Worm (Caenorhabditis elegans) whole organism, L1 larva: ENCODE data around the gene Y53F4B.39.

Source experiments
- C04F5.9 ChIP-seq: sonication (generic microtip); optimal IDR thresholded peaks from 2 replicates; lab custom pipeline; 2016; ENCODE audit warnings: missing genetic modification characterization, missing compliant biosample characterization
- C34B4.2 ChIP-seq: sonication (generic microtip); optimal IDR thresholded peaks from 2 replicates; lab custom pipeline; 2017; ENCODE audit warnings: mild to moderate bottlenecking, missing genetic modification characterization, missing compliant biosample characterization
- F16B12.6 ChIP-seq: fragments of 150-350 bp; optimal IDR thresholded peaks from 2 replicates; lab custom pipeline; 2014; ENCODE audit warnings: missing biosample characterization, missing genetic modification characterization
- Y116A8C.19 ChIP-seq: sonication (generic microtip); optimal IDR thresholded peaks from 2 replicates; lab custom pipeline; 2016; ENCODE audit warnings: missing compliant biosample characterization, missing genetic modification characterization, borderline replicate concordance
- aha-1 ChIP-seq: fragments of 150-350 bp; optimal IDR thresholded peaks from 2 replicates; lab custom pipeline; 2014; ENCODE audit warnings: missing biosample characterization, missing genetic modification characterization
- alr-1 ChIP-seq: fragments of 200-800 bp; sonication (Bioruptor generic); optimal IDR thresholded peaks from 2 replicates; lab custom pipeline; 2018; ENCODE audit warnings: borderline replicate concordance, mild to moderate bottlenecking, missing genetic modification characterization, missing compliant biosample characterization
- aly-2 ChIP-seq: fragments of 150-350 bp; optimal IDR thresholded peaks from 2 replicates; lab custom pipeline; 2014; ENCODE audit warnings: missing biosample characterization, missing genetic modification characterization
- blmp-1 ChIP-seq: fragments of 150-350 bp; optimal IDR thresholded peaks from 2 replicates; lab custom pipeline; 2014; ENCODE audit warnings: missing biosample characterization, missing genetic modification characterization
- ceh-82 ChIP-seq, 3 experiments: fragments of 150-350 bp in 1 of 3; sonication (generic microtip) in 2 of 3; optimal IDR thresholded peaks; 2 replicates each; lab custom pipeline; 2014 to 2017; ENCODE audit warnings: missing biosample characterization in 3 of 3, missing genetic modification characterization in 3 of 3
- ceh-88 ChIP-seq: fragments of 200-800 bp; sonication (Bioruptor generic); IDR thresholded peaks from 2 replicates; pipeline ENCODE4 v1.3.6; 2022; ENCODE audit warnings: missing genetic modification characterization, missing compliant biosample characterization
- ces-1 ChIP-seq: fragments of 150-350 bp; optimal IDR thresholded peaks from 2 replicates; lab custom pipeline; 2014; ENCODE audit warnings: missing biosample characterization, missing genetic modification reagents, missing genetic modification characterization
- efl-1 ChIP-seq, 4 experiments: fragments of 150-350 bp; optimal IDR thresholded peaks in 3 of 4; peaks in 1 of 4; 1 replicate in 1 of 4; 2 replicates in 3 of 4; lab custom pipeline; 2014; ENCODE audit warnings: missing biosample characterization in 2 of 4, missing genetic modification characterization in 2 of 4, missing genetic modification reagents in 2 of 4
- efl-3 ChIP-seq: fragments of 200-800 bp; sonication (Bioruptor generic); optimal IDR thresholded peaks from 2 replicates; lab custom pipeline; 2018; ENCODE audit warnings: mild to moderate bottlenecking, missing genetic modification characterization, missing compliant biosample characterization
- egl-13 ChIP-seq: sonication (generic microtip); optimal IDR thresholded peaks from 2 replicates; lab custom pipeline; 2016; ENCODE audit warnings: missing genotype, missing genetic modification reagents, missing genetic modification characterization, missing compliant biosample characterization
- fkh-4 ChIP-seq: sonication (generic microtip); optimal IDR thresholded peaks from 2 replicates; lab custom pipeline; 2016; ENCODE audit warnings: missing compliant biosample characterization, missing genetic modification characterization, borderline replicate concordance
- hlh-4 ChIP-seq: sonication (generic microtip); optimal IDR thresholded peaks from 2 replicates; lab custom pipeline; 2016; ENCODE audit warnings: mild to moderate bottlenecking, missing genetic modification characterization, missing compliant biosample characterization
- hpl-2 ChIP-seq: fragments of 150-350 bp; optimal IDR thresholded peaks from 2 replicates; lab custom pipeline; 2014; ENCODE audit warnings: missing biosample characterization, missing genetic modification reagents, missing genetic modification characterization
- irx-1 ChIP-seq: sonication (generic microtip); optimal IDR thresholded peaks from 2 replicates; lab custom pipeline; 2016; ENCODE audit warnings: missing genetic modification characterization, missing compliant biosample characterization
- isw-1 ChIP-seq: fragments of 200-800 bp; sonication (Bioruptor generic); IDR thresholded peaks from 2 replicates; pipeline ENCODE4 v1.3.6; 2022; ENCODE audit warnings: missing genetic modification characterization, missing compliant biosample characterization
- jun-1 ChIP-seq: fragments of 150-350 bp; optimal IDR thresholded peaks from 2 replicates; lab custom pipeline; 2014; ENCODE audit warnings: missing biosample characterization, missing genetic modification reagents, missing genetic modification characterization
- lin-13 ChIP-seq: fragments of 150-350 bp; optimal IDR thresholded peaks from 2 replicates; lab custom pipeline; 2014; ENCODE audit warnings: missing biosample characterization, missing genetic modification reagents, missing genetic modification characterization
- lin-15B ChIP-seq: fragments of 150-350 bp; sonication (generic microtip); optimal IDR thresholded peaks from 3 replicates; lab custom pipeline; 2014; ENCODE audit warnings: missing biosample characterization, missing genetic modification characterization
- lin-39 ChIP-seq: fragments of 150-350 bp; optimal IDR thresholded peaks from 2 replicates; lab custom pipeline; 2014; ENCODE audit warnings: missing biosample characterization, missing genetic modification reagents, missing genetic modification characterization
- lir-3 ChIP-seq: sonication (generic microtip); optimal IDR thresholded peaks from 2 replicates; lab custom pipeline; 2016; ENCODE audit warnings: mild to moderate bottlenecking, missing genetic modification characterization, moderate library complexity, missing compliant biosample characterization; ENCODE audit not compliant: poor library complexity
- mab-9 ChIP-seq: fragments of 200-800 bp; sonication (Bioruptor generic); IDR thresholded peaks from 2 replicates; pipeline ENCODE4 v1.3.6; 2022; ENCODE audit warnings: missing genetic modification reagents, missing genetic modification characterization, missing compliant biosample characterization
- mdl-1 ChIP-seq, 2 experiments: fragments of 150-350 bp; optimal IDR thresholded peaks; 2 replicates each; lab custom pipeline; 2014 to 2017; ENCODE audit warnings: missing biosample characterization in 2 of 2, missing genetic modification characterization in 2 of 2, inconsistent platforms in 1 of 2
- mef-2 ChIP-seq: fragments of 150-350 bp; optimal IDR thresholded peaks from 2 replicates; lab custom pipeline; 2014; ENCODE audit warnings: missing biosample characterization, missing genetic modification characterization
- nhr-11 ChIP-seq: fragments of 150-350 bp; optimal IDR thresholded peaks from 2 replicates; lab custom pipeline; 2014; ENCODE audit warnings: missing biosample characterization, missing genetic modification characterization
- nhr-47 ChIP-seq: sonication (generic microtip); optimal IDR thresholded peaks from 2 replicates; lab custom pipeline; 2016; ENCODE audit warnings: mild to moderate bottlenecking, missing genetic modification characterization, moderate library complexity, missing compliant biosample characterization
- nhr-71 ChIP-seq: sonication (generic microtip); optimal IDR thresholded peaks from 2 replicates; lab custom pipeline; 2016; ENCODE audit warnings: mild to moderate bottlenecking, missing genetic modification characterization, moderate library complexity, missing compliant biosample characterization
- nhr-85 ChIP-seq: sonication (generic microtip); peaks from one replicate; lab custom pipeline; 2016; ENCODE audit warnings: missing genetic modification characterization, inconsistent platforms, missing compliant biosample characterization
- pax-3 ChIP-seq: fragments of 200-800 bp; sonication (Bioruptor generic); optimal IDR thresholded peaks from 2 replicates; lab custom pipeline; 2018; ENCODE audit warnings: mild to moderate bottlenecking, missing genetic modification characterization, moderate library complexity, missing compliant biosample characterization
- rnt-1 ChIP-seq: sonication (generic microtip); optimal IDR thresholded peaks from 2 replicates; lab custom pipeline; 2016; ENCODE audit warnings: mild to moderate bottlenecking, missing genetic modification characterization, moderate library complexity, missing compliant biosample characterization
- skn-1 ChIP-seq: fragments of 150-350 bp; optimal IDR thresholded peaks from 2 replicates; lab custom pipeline; 2014; ENCODE audit warnings: missing biosample characterization, missing genetic modification characterization
- snpc-4 ChIP-seq: fragments of 150-350 bp; optimal IDR thresholded peaks from 2 replicates; lab custom pipeline; 2014; ENCODE audit warnings: missing biosample characterization, missing genetic modification characterization
- sptf-1 ChIP-seq: fragments of 150-350 bp; optimal IDR thresholded peaks from 2 replicates; lab custom pipeline; 2014; ENCODE audit warnings: missing biosample characterization, missing genetic modification characterization
- swsn-7 ChIP-seq: sonication (generic microtip); optimal IDR thresholded peaks from 2 replicates; lab custom pipeline; 2016; ENCODE audit warnings: missing genetic modification characterization, missing compliant biosample characterization
- tbx-2 ChIP-seq: sonication (generic microtip); optimal IDR thresholded peaks from 2 replicates; lab custom pipeline; 2016; ENCODE audit warnings: missing genetic modification characterization, missing compliant biosample characterization
- tlp-1 ChIP-seq: fragments of 150-350 bp; optimal IDR thresholded peaks from 2 replicates; lab custom pipeline; 2014; ENCODE audit warnings: missing biosample characterization, missing genetic modification characterization
- unc-130 ChIP-seq: fragments of 150-350 bp; optimal IDR thresholded peaks from 2 replicates; lab custom pipeline; 2017; ENCODE audit warnings: missing biosample characterization, missing genetic modification characterization, inconsistent platforms
- unc-86 ChIP-seq: sonication (generic microtip); optimal IDR thresholded peaks from 2 replicates; lab custom pipeline; 2016; ENCODE audit warnings: missing genetic modification characterization, missing compliant biosample characterization
- unc-98 ChIP-seq: fragments of 200-800 bp; sonication (Bioruptor generic); IDR thresholded peaks from 2 replicates; pipeline ENCODE4 v1.3.6; 2022; ENCODE audit warnings: missing genetic modification characterization, missing compliant biosample characterization
- vab-15 ChIP-seq: sonication (generic microtip); optimal IDR thresholded peaks from 2 replicates; lab custom pipeline; 2017; ENCODE audit warnings: missing genotype, mild to moderate bottlenecking, missing genetic modification characterization, missing compliant biosample characterization
- zag-1 ChIP-seq: fragments of 150-350 bp; optimal IDR thresholded peaks from 2 replicates; lab custom pipeline; 2014; ENCODE audit warnings: missing biosample characterization, missing genetic modification characterization
- ztf-11 ChIP-seq, 2 experiments: sonication (generic microtip); optimal IDR thresholded peaks; 2 replicates each; lab custom pipeline; 2016 to 2017; ENCODE audit warnings: missing genetic modification characterization in 2 of 2, missing biosample characterization in 1 of 2, missing compliant biosample characterization in 1 of 2
- ztf-4 ChIP-seq: fragments of 150-350 bp; optimal IDR thresholded peaks from 2 replicates; lab custom pipeline; 2014; ENCODE audit warnings: missing biosample characterization, missing genetic modification characterization

Gene Y53F4B.39

DNA sequence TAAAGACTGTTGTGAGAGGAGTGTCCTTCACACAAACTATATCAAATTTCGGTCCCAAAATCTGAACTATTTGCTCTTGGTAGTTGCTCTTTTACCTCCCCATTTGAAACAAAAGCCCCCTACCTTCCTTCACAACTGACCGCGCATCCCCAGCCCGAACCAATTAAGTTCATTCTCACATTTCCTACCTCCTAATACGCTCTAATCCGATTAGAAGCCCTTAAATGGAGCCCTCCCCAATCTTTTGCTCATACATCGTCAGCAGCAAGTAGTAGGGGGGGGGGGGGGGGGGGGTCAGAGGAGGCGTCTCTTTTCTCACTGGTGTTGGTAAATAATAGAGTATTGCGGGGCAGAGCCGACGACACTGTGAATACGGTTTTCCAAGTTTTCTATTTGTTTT, 29.4 kb upstream of the Y53F4B.39 start:
- TF ChIP-seq hpl-2 (GFP tag; lab: Kevin White, UChicago) = no peak
- no peak for TF ChIP-seq snpc-4 (tag; lab: Kevin White, UChicago)
- TF ChIP-seq irx-1 = no peak
- TF ChIP-seq aha-1 (tag; lab: Kevin White, UChicago) = no peak
- TF ChIP-seq mef-2 (tag; lab: Kevin White, UChicago) = no peak
- TF ChIP-seq rnt-1 (tag; lab: Kevin White, UChicago) = no peak
- TF ChIP-seq aly-2 (tag; lab: Kevin White, UChicago) = no peak
- no peak for TF ChIP-seq unc-98 (GFP tag; lab: Robert Waterston, UW)
- no peak for TF ChIP-seq vab-15 (tag; lab: Kevin White, UChicago)
- no peak for TF ChIP-seq pax-3 (tag; lab: Kevin White, UChicago)
- no peak for TF ChIP-seq ceh-88 (GFP tag; lab: Robert Waterston, UW)
- TF ChIP-seq skn-1 (tag; lab: Kevin White, UChicago) = no peak
- TF ChIP-seq alr-1 (tag; lab: Kevin White, UChicago) = no peak

ce11 chrII:15084170-15084569, 25.8 kb upstream of the Y53F4B.39 start, which contains the start of gene Y53F4B.20:
TSS of gene Y53F4B.20 (plus strand) at chrII:15084470.
- TF ChIP-seq nhr-71 (tag; lab: Kevin White, UChicago) = no peak
- TF ChIP-seq lir-3 = no peak
- TF ChIP-seq nhr-85 (tag; lab: Kevin White, UChicago) = peak; percentile 9
- no peak for TF ChIP-seq ztf-4 (tag; lab: Kevin White, UChicago)

ce11 chrII:15089086-15089895, 20.7 kb upstream of the Y53F4B.39 start:
- TF ChIP-seq nhr-85 (tag; lab: Kevin White, UChicago) (peak; percentile 96), mef-2 (tag; lab: Kevin White, UChicago) (no peak), C34B4.2 (no peak), tlp-1 (tag; lab: Kevin White, UChicago) (no peak), unc-86 (tag; lab: Kevin White, UChicago) (peak; percentile 68), nhr-47 (tag; lab: Kevin White, UChicago) (peak; percentile 92), F16B12.6 (tag; lab: Kevin White, UChicago) (peak; percentile 3), zag-1 (tag; lab: Kevin White, UChicago) (no peak), pax-3 (tag; lab: Kevin White, UChicago) (peak; percentile 92), mdl-1 (tag; optimal IDR thresholded peaks at IDR 0.05; lab: Kevin White, UChicago) (peak in 1 of 2 experiments; percentile 38), lin-39 (tag; lab: Kevin White, UChicago) (peak; percentile 46), isw-1 (GFP tag; lab: Robert Waterston, UW) (peak; percentile 52), ceh-82 (tag; optimal IDR thresholded peaks at IDR 0.05; lab: Kevin White, UChicago) (peak; percentile 31 to 35 (median 32)), nhr-11 (tag; lab: Kevin White, UChicago) (no peak), ztf-11 (tag; optimal IDR thresholded peaks at IDR 0.05; lab: Kevin White, UChicago) (peak in 1 of 2 experiments; percentile 94), fkh-4 (tag; lab: Kevin White, UChicago) (peak; percentile 96), efl-1 (optimal IDR thresholded peaks at IDR 0.05; lab: Kevin White, UChicago) (peak; percentile 96), efl-1 (GFP tag; optimal IDR thresholded peaks at IDR 0.05 in 1 of 2; lab: Kevin White, UChicago) (peak; percentile 94 to 99), sptf-1 (tag; lab: Kevin White, UChicago) (no peak), skn-1 (tag; lab: Kevin White, UChicago) (peak; percentile 12), hlh-4 (tag; lab: Kevin White, UChicago) (peak; percentile 86), jun-1 (tag; lab: Kevin White, UChicago) (no peak), ces-1 (no peak), rnt-1 (tag; lab: Kevin White, UChicago) (peak; percentile 96), efl-3 (GFP tag; lab: Kevin White, UChicago) (peak; percentile 24), tbx-2 (tag; lab: Kevin White, UChicago) (peak; percentile 87), mab-9 (GFP tag; lab: Robert Waterston, UW) (peak; percentile 58; the same call in 1 of the 2 replicates), unc-98 (GFP tag; lab: Robert Waterston, UW) (peak; percentile 63), lin-15B (tag; lab: Kevin White, UChicago) (peak; percentile 13), lin-13 (peak; percentile 19), Y116A8C.19 (tag; lab: Kevin White, UChicago) (peak; percentile 51), lir-3 (peak; percentile 95), blmp-1 (tag; lab: Kevin White, UChicago) (peak; percentile 6), egl-13 (tag; lab: Kevin White, UChicago) (peak; percentile 93), unc-130 (tag; lab: Kevin White, UChicago) (peak; percentile 54), C04F5.9 (peak; percentile 81), vab-15 (tag; lab: Kevin White, UChicago) (peak; percentile 91), swsn-7 (tag; lab: Kevin White, UChicago) (peak; percentile 86)
